Worm (Caenorhabditis elegans): ENCODE results near the gene Y54B9A.1.

DNA sequence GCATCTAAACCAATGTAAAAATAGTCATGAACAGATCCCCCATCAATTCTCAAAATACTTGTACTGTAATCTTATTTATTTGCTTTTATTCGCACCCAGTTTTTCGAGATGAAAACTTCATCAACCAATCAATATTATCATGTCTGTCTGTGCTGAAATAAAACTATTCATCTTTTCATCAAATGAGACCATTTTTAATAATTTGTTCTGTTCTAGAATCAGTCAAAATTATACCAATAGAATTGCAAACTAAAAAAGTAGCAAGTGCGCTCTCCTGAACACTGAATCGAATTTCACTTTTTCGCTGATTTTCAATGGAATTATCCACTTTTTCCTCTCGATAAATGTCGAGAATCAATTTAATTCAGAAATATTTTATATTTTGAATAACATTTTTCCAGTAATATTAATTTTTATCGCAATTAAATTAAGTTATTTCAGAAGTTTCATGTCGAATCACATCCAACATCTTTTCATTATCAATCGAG is 39.4 kb downstream of the Y54B9A.1 start, which contains the start of gene trpp-4:
- TF ChIP-seq zag-1 (tag; optimal IDR thresholded peaks at IDR 0.05) = no peak
- TF ChIP-seq Y116A8C.19 (tag; optimal IDR thresholded peaks at IDR 0.05; ENCODE audit: borderline replicate concordance) = no peak
- TF ChIP-seq mdl-1 (tag; optimal IDR thresholded peaks at IDR 0.05) = no peak
- TF ChIP-seq lir-3 (tag; optimal IDR thresholded peaks at IDR 0.05; ENCODE audit: poor library complexity) = no peak
- TF ChIP-seq mep-1 (tag; optimal IDR thresholded peaks at IDR 0.05) = no peak
- no peak for TF ChIP-seq jun-1 (tag; optimal IDR thresholded peaks at IDR 0.05)
- no peak for TF ChIP-seq nhr-71 (tag; optimal IDR thresholded peaks at IDR 0.05)
- TF ChIP-seq skn-1 (tag; optimal IDR thresholded peaks at IDR 0.05) = no peak
- no peak for TF ChIP-seq dsc-1 (tag; optimal IDR thresholded peaks at IDR 0.05)

Data from whole organism, L1 larva.